Worm (Caenorhabditis elegans) whole organism, L1 larva: ENCODE data around the gene srx-7.

Experiments
- Y116A8C.19 ChIP-seq: sonication (generic microtip); optimal IDR thresholded peaks from 2 replicates; lab custom pipeline; 2016; ENCODE audit warnings: missing compliant biosample characterization, missing genetic modification characterization, borderline replicate concordance
- alr-1 ChIP-seq: fragments of 200-800 bp; sonication (Bioruptor generic); optimal IDR thresholded peaks from 2 replicates; lab custom pipeline; 2018; ENCODE audit warnings: borderline replicate concordance, mild to moderate bottlenecking, missing genetic modification characterization, missing compliant biosample characterization
- aly-2 ChIP-seq: fragments of 150-350 bp; optimal IDR thresholded peaks from 2 replicates; lab custom pipeline; 2014; ENCODE audit warnings: missing biosample characterization, missing genetic modification characterization
- ceh-8 ChIP-seq: fragments of 200-800 bp; sonication (Bioruptor generic); optimal IDR thresholded peaks from 2 replicates; lab custom pipeline; 2018; ENCODE audit warnings: mild to moderate bottlenecking, missing genetic modification characterization, moderate library complexity, missing compliant biosample characterization
- ceh-88 ChIP-seq: fragments of 200-800 bp; sonication (Bioruptor generic); IDR thresholded peaks from 2 replicates; pipeline ENCODE4 v1.3.6; 2022; ENCODE audit warnings: missing genetic modification characterization, missing compliant biosample characterization
- ceh-90 ChIP-seq: sonication (generic microtip); optimal IDR thresholded peaks from 2 replicates; lab custom pipeline; 2016; ENCODE audit warnings: missing genetic modification characterization, missing compliant biosample characterization
- efl-1 ChIP-seq, 4 experiments: fragments of 150-350 bp; optimal IDR thresholded peaks in 3 of 4; peaks in 1 of 4; 1 replicate in 1 of 4; 2 replicates in 3 of 4; lab custom pipeline; 2014; ENCODE audit warnings: missing biosample characterization in 2 of 4, missing genetic modification characterization in 2 of 4, missing genetic modification reagents in 2 of 4
- egl-13 ChIP-seq: sonication (generic microtip); optimal IDR thresholded peaks from 2 replicates; lab custom pipeline; 2016; ENCODE audit warnings: missing genotype, missing genetic modification reagents, missing genetic modification characterization, missing compliant biosample characterization
- egl-27 ChIP-seq, 2 experiments: fragments of 150-350 bp in 1 of 2; sonication (generic microtip); optimal IDR thresholded peaks; 3 replicates each; lab custom pipeline; 2017 to 2018; ENCODE audit warnings: missing biosample characterization in 2 of 2, missing genetic modification characterization in 2 of 2, missing genetic modification reagents in 2 of 2
- elt-2 ChIP-seq: sonication (generic microtip); optimal IDR thresholded peaks from 2 replicates; lab custom pipeline; 2016; ENCODE audit warnings: missing genetic modification characterization, mild to moderate bottlenecking, inconsistent platforms, missing compliant biosample characterization, missing genetic modification reagents
- elt-3 ChIP-seq, 6 experiments: fragments of 150-350 bp in 1 of 6; sonication (generic microtip); optimal IDR thresholded peaks; 2 replicates each; lab custom pipeline; 2017 to 2018; ENCODE audit warnings: missing biosample characterization in 6 of 6, missing genetic modification characterization in 6 of 6, inconsistent platforms in 1 of 6
- fkh-4 ChIP-seq: sonication (generic microtip); optimal IDR thresholded peaks from 2 replicates; lab custom pipeline; 2016; ENCODE audit warnings: missing compliant biosample characterization, missing genetic modification characterization, borderline replicate concordance
- fos-1 ChIP-seq: fragments of 150-350 bp; optimal IDR thresholded peaks from 2 replicates; lab custom pipeline; 2014; ENCODE audit warnings: missing biosample characterization, missing genetic modification characterization
- hpl-2 ChIP-seq: fragments of 150-350 bp; optimal IDR thresholded peaks from 2 replicates; lab custom pipeline; 2014; ENCODE audit warnings: missing biosample characterization, missing genetic modification reagents, missing genetic modification characterization
- irx-1 ChIP-seq: sonication (generic microtip); optimal IDR thresholded peaks from 2 replicates; lab custom pipeline; 2016; ENCODE audit warnings: missing genetic modification characterization, missing compliant biosample characterization
- lin-35 ChIP-seq, 2 experiments: fragments of 150-350 bp; optimal IDR thresholded peaks; 2 replicates each; lab custom pipeline; 2014; ENCODE audit warnings: missing biosample characterization in 2 of 2, missing genetic modification characterization in 2 of 2, missing genetic modification reagents in 2 of 2
- lin-39 ChIP-seq: fragments of 150-350 bp; optimal IDR thresholded peaks from 2 replicates; lab custom pipeline; 2014; ENCODE audit warnings: missing biosample characterization, missing genetic modification reagents, missing genetic modification characterization
- lir-3 ChIP-seq: sonication (generic microtip); optimal IDR thresholded peaks from 2 replicates; lab custom pipeline; 2016; ENCODE audit warnings: mild to moderate bottlenecking, missing genetic modification characterization, moderate library complexity, missing compliant biosample characterization; ENCODE audit not compliant: poor library complexity
- lsy-2 ChIP-seq, 2 experiments: fragments of 150-350 bp; optimal IDR thresholded peaks; 2 replicates each; lab custom pipeline; 2014; ENCODE audit warnings: missing biosample characterization in 2 of 2, missing genetic modification characterization in 2 of 2
- mab-9 ChIP-seq: fragments of 200-800 bp; sonication (Bioruptor generic); IDR thresholded peaks from 2 replicates; pipeline ENCODE4 v1.3.6; 2022; ENCODE audit warnings: missing genetic modification reagents, missing genetic modification characterization, missing compliant biosample characterization
- nhr-11 ChIP-seq: fragments of 150-350 bp; optimal IDR thresholded peaks from 2 replicates; lab custom pipeline; 2014; ENCODE audit warnings: missing biosample characterization, missing genetic modification characterization
- nhr-19 ChIP-seq: fragments of 200-800 bp; sonication (Bioruptor generic); conservative IDR thresholded peaks from 2 replicates; pipeline ENCODE4 v1.3.6; 2022; ENCODE audit warnings: missing genetic modification characterization, missing compliant biosample characterization
- nhr-76 ChIP-seq: sonication (generic microtip); optimal IDR thresholded peaks from 2 replicates; lab custom pipeline; 2017; ENCODE audit warnings: missing biosample characterization, missing genetic modification characterization
- nhr-84 ChIP-seq: sonication (generic microtip); optimal IDR thresholded peaks from 2 replicates; lab custom pipeline; 2017; ENCODE audit warnings: missing biosample characterization, missing genetic modification characterization
- nhr-85 ChIP-seq: sonication (generic microtip); peaks from one replicate; lab custom pipeline; 2016; ENCODE audit warnings: missing genetic modification characterization, inconsistent platforms, missing compliant biosample characterization
- pqm-1 ChIP-seq: sonication (generic microtip); optimal IDR thresholded peaks from 3 replicates; lab custom pipeline; 2017; ENCODE audit warnings: missing biosample characterization, missing genetic modification characterization
- rnt-1 ChIP-seq: sonication (generic microtip); optimal IDR thresholded peaks from 2 replicates; lab custom pipeline; 2016; ENCODE audit warnings: mild to moderate bottlenecking, missing genetic modification characterization, moderate library complexity, missing compliant biosample characterization
- snu-23 ChIP-seq: sonication (generic microtip); optimal IDR thresholded peaks from 2 replicates; lab custom pipeline; 2016; ENCODE audit warnings: missing genetic modification characterization, missing compliant biosample characterization
- sox-4 ChIP-seq: sonication (generic microtip); optimal IDR thresholded peaks from 2 replicates; lab custom pipeline; 2016; ENCODE audit warnings: missing genetic modification characterization, missing compliant biosample characterization
- swsn-7 ChIP-seq: sonication (generic microtip); optimal IDR thresholded peaks from 2 replicates; lab custom pipeline; 2016; ENCODE audit warnings: missing genetic modification characterization, missing compliant biosample characterization
- tlp-1 ChIP-seq: fragments of 150-350 bp; optimal IDR thresholded peaks from 2 replicates; lab custom pipeline; 2014; ENCODE audit warnings: missing biosample characterization, missing genetic modification characterization
- unc-130 ChIP-seq: fragments of 150-350 bp; optimal IDR thresholded peaks from 2 replicates; lab custom pipeline; 2017; ENCODE audit warnings: missing biosample characterization, missing genetic modification characterization, inconsistent platforms
- unc-30 ChIP-seq: sonication (generic microtip); optimal IDR thresholded peaks from 2 replicates; lab custom pipeline; 2017; ENCODE audit warnings: missing biosample characterization, missing genetic modification characterization
- unc-62 ChIP-seq: fragments of 150-350 bp; optimal IDR thresholded peaks from 2 replicates; lab custom pipeline; 2014; ENCODE audit warnings: missing biosample characterization, missing genetic modification reagents, missing genetic modification characterization
- zag-1 ChIP-seq: fragments of 150-350 bp; optimal IDR thresholded peaks from 2 replicates; lab custom pipeline; 2014; ENCODE audit warnings: missing biosample characterization, missing genetic modification characterization
- ztf-11 ChIP-seq, 2 experiments: sonication (generic microtip); optimal IDR thresholded peaks; 2 replicates each; lab custom pipeline; 2016 to 2017; ENCODE audit warnings: missing genetic modification characterization in 2 of 2, missing biosample characterization in 1 of 2, missing compliant biosample characterization in 1 of 2

Gene srx-7

DNA sequence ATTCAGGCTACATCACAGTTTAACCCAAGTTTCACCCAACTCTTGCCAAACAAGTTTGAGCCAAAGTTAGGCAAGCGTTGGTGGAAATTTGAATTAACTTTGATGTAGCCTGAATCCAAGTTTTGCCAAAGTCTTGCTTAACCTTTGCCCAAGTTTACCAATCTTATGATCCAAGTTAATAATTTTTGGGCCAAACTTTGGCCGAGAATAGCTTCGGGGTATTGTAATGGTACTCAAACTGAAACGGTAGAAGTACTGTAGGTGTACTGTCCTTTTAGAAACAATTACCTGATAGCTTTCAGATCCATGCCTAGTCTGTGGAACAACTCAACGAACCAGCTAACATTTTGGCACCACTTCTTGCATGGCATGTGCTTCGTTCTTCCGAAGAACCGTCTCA, 40.2 kb downstream of the srx-7 start, which contains the start of gene nhr-251:
TSS of gene nhr-251 (plus strand) at position 301 of the 400 bp plus-strand sequence.
- TF ChIP-seq fos-1 (no peak), ceh-8 (GFP tag; lab: Kevin White, UChicago) (no peak), tlp-1 (tag; lab: Kevin White, UChicago) (no peak), zag-1 (no peak), mab-9 (GFP tag; lab: Robert Waterston, UW) (no peak), Y116A8C.19 (no peak), elt-2 (no peak), rnt-1 (no peak), nhr-19 (GFP tag; lab: Robert Waterston, UW) (no peak), sox-4 (tag; lab: Kevin White, UChicago) (no peak), unc-30 (tag; lab: Kevin White, UChicago) (no peak)

DNA sequence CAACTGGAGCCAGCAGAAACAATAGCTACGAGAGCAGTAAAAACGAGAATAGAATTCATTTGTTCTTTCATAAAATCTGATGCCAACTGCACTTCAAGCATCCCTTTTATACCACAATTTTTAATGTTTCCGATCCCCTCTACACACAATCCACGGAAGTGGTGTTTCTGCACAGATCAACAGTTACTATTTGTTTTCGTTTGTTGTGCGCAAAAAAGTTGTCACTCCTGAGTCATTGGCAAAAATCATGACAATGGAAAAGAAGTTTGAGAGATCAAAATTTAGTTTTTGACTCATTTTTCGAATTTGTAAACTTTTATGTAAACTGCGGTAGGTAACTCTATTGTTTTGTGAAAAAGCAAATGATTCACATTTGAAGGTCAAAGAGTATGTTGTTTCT, 44.1 kb downstream of the srx-7 start, which contains the start of gene srlf-37:
TSS of gene srlf-37 (minus strand) at position 101 of the 400 bp plus-strand sequence.
- TF ChIP-seq egl-13 = no peak
- TF ChIP-seq unc-62 (GFP tag; lab: Kevin White, UChicago) = no peak
- TF ChIP-seq fkh-4 = no peak
- TF ChIP-seq alr-1 (tag; lab: Kevin White, UChicago) = no peak
- no peak for TF ChIP-seq mab-9 (GFP tag; lab: Robert Waterston, UW)
- TF ChIP-seq nhr-85 = no peak
- no peak for TF ChIP-seq ztf-11 (tag; optimal IDR thresholded peaks at IDR 0.05; lab: Kevin White, UChicago)
- no peak for TF ChIP-seq nhr-76 (tag; lab: Kevin White, UChicago)
- TF ChIP-seq, all 84 proteins: peak for 0

DNA sequence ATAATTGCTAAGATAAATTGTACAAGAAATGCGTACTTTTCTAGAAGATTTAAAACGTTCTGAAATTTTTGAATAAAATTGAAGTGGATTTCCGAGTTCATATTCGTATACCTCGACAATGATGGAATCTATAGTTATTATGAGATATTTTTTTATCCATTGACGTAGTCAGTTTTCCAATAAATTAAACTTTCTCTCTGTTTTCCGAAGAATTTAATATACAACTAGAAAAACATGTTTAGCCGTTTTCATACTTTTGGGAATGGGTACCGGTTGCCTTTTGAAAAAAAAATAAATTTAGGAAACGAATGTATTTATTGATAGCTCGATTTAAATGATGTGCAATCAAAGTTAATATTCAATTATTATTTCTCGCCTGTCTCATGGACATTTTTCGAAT, 48.8 kb downstream of the srx-7 start, which contains the start of gene srw-109:
TSS of gene srw-109 (minus strand) at position 101 of the 400 bp plus-strand sequence.
- no peak for TF ChIP-seq irx-1 (tag; lab: Kevin White, UChicago)
- no peak for TF ChIP-seq nhr-11 (tag; lab: Kevin White, UChicago)
- TF ChIP-seq ceh-90 (tag; lab: Kevin White, UChicago) = no peak
- TF ChIP-seq egl-27 (tag; optimal IDR thresholded peaks at IDR 0.05; lab: Kevin White, UChicago) = no peak
- no peak for TF ChIP-seq sox-4 (tag; lab: Kevin White, UChicago)
- no peak for TF ChIP-seq elt-3 (tag; optimal IDR thresholded peaks at IDR 0.05; lab: Kevin White, UChicago)
- TF ChIP-seq ceh-88 (GFP tag; lab: Robert Waterston, UW) = no peak
- no peak for TF ChIP-seq pqm-1
- no peak for TF ChIP-seq efl-1 (optimal IDR thresholded peaks at IDR 0.05; lab: Kevin White, UChicago)
- TF ChIP-seq efl-1 (GFP tag; optimal IDR thresholded peaks at IDR 0.05 in 1 of 2; lab: Kevin White, UChicago) = no peak
- no peak for TF ChIP-seq hpl-2 (GFP tag; lab: Kevin White, UChicago)
- no peak for TF ChIP-seq swsn-7 (tag; lab: Kevin White, UChicago)
- TF ChIP-seq elt-2 = no peak
- no peak for TF ChIP-seq lin-39 (tag; lab: Kevin White, UChicago)
- TF ChIP-seq unc-62 (GFP tag; lab: Kevin White, UChicago) = no peak
- TF ChIP-seq nhr-84 (tag; lab: Kevin White, UChicago) = no peak
- TF ChIP-seq nhr-85 = no peak

DNA sequence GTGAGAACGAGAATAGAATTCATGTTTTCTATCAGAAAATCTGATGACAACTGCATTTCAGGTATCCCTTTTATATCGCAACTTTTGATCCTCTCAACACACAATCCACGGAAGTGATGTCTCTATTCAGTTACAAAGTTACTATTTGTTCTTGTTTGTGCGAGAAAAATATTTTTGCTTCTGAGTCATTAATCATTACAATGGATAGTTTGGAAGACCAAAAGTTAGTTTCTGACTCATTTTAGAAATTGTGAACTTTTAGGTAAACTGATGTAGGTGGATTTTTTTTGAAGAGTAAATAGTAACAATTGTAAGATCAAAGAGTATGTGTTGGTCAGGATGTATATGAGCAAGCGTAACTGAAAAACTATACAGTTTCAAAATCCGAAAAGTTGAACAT, 49.7 kb downstream of the srx-7 start, which contains the start of gene srlf-36:
TSS of gene srlf-36 (minus strand) at position 101 of the 400 bp plus-strand sequence.
- TF ChIP-seq lsy-2 (tag; optimal IDR thresholded peaks at IDR 0.05; lab: Kevin White, UChicago) (no peak), egl-27 (tag; optimal IDR thresholded peaks at IDR 0.05; lab: Kevin White, UChicago) (no peak), ceh-8 (GFP tag; lab: Kevin White, UChicago) (no peak), snu-23 (GFP tag; lab: Kevin White, UChicago) (no peak), unc-130 (tag; lab: Kevin White, UChicago) (no peak), lin-35 (GFP tag; optimal IDR thresholded peaks at IDR 0.05; lab: Kevin White, UChicago) (no peak), aly-2 (no peak), lir-3 (tag; lab: Kevin White, UChicago) (no peak)
